Worm (Caenorhabditis elegans): ENCODE results near the gene fkh-5.

fkh-5 gene

DNA sequence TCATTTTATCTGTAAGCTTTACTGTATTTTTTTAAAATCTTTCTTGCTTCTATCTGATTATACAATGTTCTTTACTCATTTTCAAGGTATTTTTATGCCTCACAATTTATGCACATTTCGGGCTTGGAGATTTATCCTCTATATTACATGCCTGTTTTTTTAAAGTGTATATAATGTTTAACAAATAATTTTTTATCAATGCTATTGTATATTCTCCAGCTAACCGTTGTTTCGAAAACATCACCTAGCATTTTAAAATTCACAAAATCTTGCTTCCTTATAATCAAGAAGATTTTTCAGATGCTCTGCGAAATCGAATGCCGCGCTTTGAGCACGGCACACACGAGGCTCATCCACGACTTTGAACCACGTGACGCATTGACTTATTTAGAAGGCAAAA, 7.6 kb downstream of the fkh-5 start, which contains the start of gene ced-4:
ced-4 (plus strand) TSS at position 301 of the 400 bp plus-strand sequence.
- TF ChIP-seq tab-1 (GFP tag; IDR thresholded peaks at IDR 0.05) = no peak
- TF ChIP-seq cog-1 (tag; optimal IDR thresholded peaks at IDR 0.05) = no peak
- no peak for TF ChIP-seq med-1 (GFP tag; optimal IDR thresholded peaks at IDR 0.05; ENCODE audit: insufficient read depth)
- no peak for TF ChIP-seq T22C8.4 (GFP tag; IDR thresholded peaks at IDR 0.05)

- TF ChIP-seq flt-1 (GFP tag; IDR thresholded peaks at IDR 0.05) (no peak), med-1 (GFP tag; optimal IDR thresholded peaks at IDR 0.05; ENCODE audit: insufficient read depth) (no peak), T22C8.4 (GFP tag; IDR thresholded peaks at IDR 0.05) (no peak), ref-1 (GFP tag; conservative IDR thresholded peaks at IDR 0.05) (no peak), tab-1 (GFP tag; IDR thresholded peaks at IDR 0.05) (no peak), cog-1 (tag; optimal IDR thresholded peaks at IDR 0.05) (no peak), ztf-23 (GFP tag; IDR thresholded peaks at IDR 0.05) (no peak), ztf-29 (GFP tag; IDR thresholded peaks at IDR 0.05) (no peak), klf-2 (GFP tag; conservative IDR thresholded peaks at IDR 0.05) (no peak)
Measured at ce11 chrIII:4854918-4855317, 10.5 kb downstream of the fkh-5 start, which contains the start of gene C35D10.8. C35D10.8 (plus strand) TSS chrIII:4855218.

DNA sequence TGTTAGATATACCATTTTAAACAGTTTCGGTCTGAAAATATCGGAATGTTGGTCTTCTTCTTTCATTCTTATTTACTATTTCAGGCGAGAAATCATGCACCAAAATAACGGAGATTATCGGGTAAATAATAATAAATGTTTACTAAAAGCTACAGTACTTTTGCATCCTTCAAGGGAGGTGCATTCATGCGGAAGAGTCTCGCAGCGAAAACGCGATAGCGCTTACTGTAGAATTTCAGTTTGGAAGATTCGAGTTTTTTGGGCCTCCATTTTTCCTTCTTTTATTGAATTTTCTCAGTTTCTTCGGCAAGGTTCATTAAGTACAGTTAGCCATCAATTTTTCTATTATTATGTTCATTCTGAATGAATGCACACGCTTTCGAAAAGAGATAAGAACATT, 11.6 kb downstream of the fkh-5 start, which contains the start of gene C35D10.7:
C35D10.7 (plus strand) TSS at position 85 of the 400 bp plus-strand sequence.
- no peak for TF ChIP-seq med-1 (GFP tag; optimal IDR thresholded peaks at IDR 0.05; ENCODE audit: insufficient read depth)
- TF ChIP-seq ref-1 (GFP tag; conservative IDR thresholded peaks at IDR 0.05) = no peak
- no peak for TF ChIP-seq tab-1 (GFP tag; IDR thresholded peaks at IDR 0.05)

DNA sequence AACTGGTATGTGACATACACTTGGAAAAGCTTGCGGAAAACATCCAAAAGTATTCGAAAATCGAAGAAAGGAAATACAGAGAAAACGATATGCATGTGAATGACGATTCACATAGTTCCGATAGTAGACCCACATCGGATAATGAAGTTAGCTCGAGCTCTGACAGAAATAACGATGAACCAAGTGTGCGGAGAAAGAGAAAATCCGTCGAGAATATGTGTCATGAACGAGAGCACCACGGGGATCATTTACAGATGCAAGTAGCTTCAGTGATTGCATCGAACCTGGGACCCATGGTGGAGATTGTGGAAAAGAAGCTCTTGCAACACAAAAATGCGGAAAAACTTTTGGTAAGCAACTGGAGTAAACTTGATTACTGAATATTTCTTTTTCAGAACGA, 12.5 kb downstream of the fkh-5 start:
- TF ChIP-seq ref-1 (GFP tag; conservative IDR thresholded peaks at IDR 0.05) = no peak

DNA sequence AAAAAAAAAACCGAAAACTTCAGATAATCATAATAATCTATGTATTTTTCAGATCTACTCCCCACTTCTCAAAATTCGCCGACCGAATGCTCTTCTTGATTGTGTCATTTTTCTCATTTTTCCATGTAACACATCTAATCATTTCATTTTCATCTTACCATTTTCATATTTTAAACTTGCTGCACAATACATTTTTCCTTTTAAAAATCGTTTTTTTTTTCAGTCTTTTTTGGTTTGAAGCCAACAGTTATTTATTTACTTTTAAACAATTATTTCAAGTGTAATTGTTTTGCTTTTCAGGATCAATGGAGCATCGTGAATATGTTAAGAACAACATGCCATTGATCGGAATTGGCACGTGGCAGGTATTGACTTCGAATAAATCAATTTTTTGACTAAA, 14.6 kb downstream of the fkh-5 start, which contains the start of gene C35D10.6:
C35D10.6 (plus strand) TSS at position 301 of the 400 bp plus-strand sequence.
- TF ChIP-seq klf-2 (GFP tag; conservative IDR thresholded peaks at IDR 0.05) = no peak
- TF ChIP-seq cog-1 (tag; optimal IDR thresholded peaks at IDR 0.05) = no peak

DNA sequence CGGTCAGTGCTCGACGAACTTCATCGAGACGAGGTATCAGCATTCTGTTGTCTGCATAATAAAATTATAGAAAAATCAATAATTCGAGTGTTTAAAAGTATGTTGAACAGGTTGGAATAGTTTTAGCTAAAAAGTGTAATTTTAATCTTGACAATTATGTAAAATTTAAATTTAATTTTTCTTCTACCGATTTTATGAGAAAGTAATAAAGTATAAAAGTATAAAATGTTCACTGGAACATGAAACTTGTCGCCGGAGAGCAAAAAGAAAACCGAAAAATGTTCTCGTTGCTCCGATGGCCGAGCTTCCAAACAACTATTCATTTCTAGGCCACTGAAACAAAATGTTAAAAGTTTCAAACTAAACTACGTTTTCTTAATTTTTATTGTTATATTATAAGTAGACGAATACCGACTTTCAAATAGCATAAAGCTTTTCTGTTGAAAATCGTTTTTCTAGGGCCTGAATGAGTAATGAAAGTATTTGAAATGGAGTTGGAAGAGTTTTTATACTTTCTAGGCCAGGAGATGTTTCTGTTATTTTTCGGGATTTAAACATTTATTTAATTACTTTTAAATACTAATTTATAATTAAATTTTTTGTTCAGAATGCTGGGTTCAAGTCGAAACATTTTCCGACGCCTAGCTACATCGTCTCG, 17.4 kb downstream of the fkh-5 start, which contains the start of the genes C35D10.10 and C35D10.5:
C35D10.10 (minus strand) TSS at position 51 of the 658 bp plus-strand sequence.
C35D10.5 (plus strand) TSS at position 608 of the 658 bp plus-strand sequence.
- no peak for TF ChIP-seq klf-2 (GFP tag; conservative IDR thresholded peaks at IDR 0.05)
- TF ChIP-seq ztf-29 (GFP tag; IDR thresholded peaks at IDR 0.05) = no peak
- no peak for TF ChIP-seq med-1 (GFP tag; optimal IDR thresholded peaks at IDR 0.05; ENCODE audit: insufficient read depth)
- no peak for TF ChIP-seq ztf-23 (GFP tag; IDR thresholded peaks at IDR 0.05)
- no peak for TF ChIP-seq ref-1 (GFP tag; conservative IDR thresholded peaks at IDR 0.05)
- no peak for TF ChIP-seq tab-1 (GFP tag; IDR thresholded peaks at IDR 0.05)
- no peak for TF ChIP-seq cog-1 (tag; optimal IDR thresholded peaks at IDR 0.05)
- TF ChIP-seq T22C8.4 (GFP tag; IDR thresholded peaks at IDR 0.05) = no peak
- no peak for TF ChIP-seq flt-1 (GFP tag; IDR thresholded peaks at IDR 0.05)

ce11 chrIII:4863127-4863526, 18.7 kb downstream of the fkh-5 start, which contains the start of gene coq-8:
coq-8 (plus strand) TSS chrIII:4863427.
- TF ChIP-seq ztf-29 (GFP tag; IDR thresholded peaks at IDR 0.05) (no peak), flt-1 (GFP tag; IDR thresholded peaks at IDR 0.05) (no peak)

DNA sequence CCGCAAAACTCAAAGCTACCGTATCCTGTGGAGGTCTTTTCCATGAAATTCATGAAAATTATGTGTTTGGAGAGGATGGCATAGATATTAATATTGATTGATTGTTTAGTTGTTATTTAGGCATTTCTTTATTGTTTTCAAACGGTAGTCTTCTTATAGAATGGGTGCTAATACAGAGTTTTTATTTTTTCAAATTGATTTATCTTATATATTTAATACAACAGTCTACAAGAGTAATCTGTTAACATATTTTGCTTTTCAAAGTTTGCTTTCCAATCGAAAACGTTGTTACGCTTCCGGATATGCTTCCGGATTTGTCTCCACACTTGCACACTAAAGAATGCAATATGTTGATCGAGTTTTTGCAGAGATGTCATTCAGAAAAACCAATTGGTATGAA, 22.3 kb downstream of the fkh-5 start, which contains the start of gene C35D10.17:
C35D10.17 (plus strand) TSS at position 301 of the 400 bp plus-strand sequence.
- TF ChIP-seq ztf-29 (GFP tag; IDR thresholded peaks at IDR 0.05) (no peak), klf-2 (GFP tag; conservative IDR thresholded peaks at IDR 0.05) (no peak), cog-1 (tag; optimal IDR thresholded peaks at IDR 0.05) (no peak), med-1 (GFP tag; optimal IDR thresholded peaks at IDR 0.05; ENCODE audit: insufficient read depth) (no peak), flt-1 (GFP tag; IDR thresholded peaks at IDR 0.05) (no peak), ref-1 (GFP tag; conservative IDR thresholded peaks at IDR 0.05) (no peak), ztf-23 (GFP tag; IDR thresholded peaks at IDR 0.05) (no peak), tab-1 (GFP tag; IDR thresholded peaks at IDR 0.05) (no peak), T22C8.4 (GFP tag; IDR thresholded peaks at IDR 0.05) (no peak)

- TF ChIP-seq klf-2 (GFP tag; conservative IDR thresholded peaks at IDR 0.05) (no peak), ztf-29 (GFP tag; IDR thresholded peaks at IDR 0.05) (no peak), ref-1 (GFP tag; conservative IDR thresholded peaks at IDR 0.05) (no peak), tab-1 (GFP tag; IDR thresholded peaks at IDR 0.05) (no peak), flt-1 (GFP tag; IDR thresholded peaks at IDR 0.05) (no peak), med-1 (GFP tag; optimal IDR thresholded peaks at IDR 0.05; ENCODE audit: insufficient read depth) (no peak)
Measured at ce11 chrIII:4868643-4869042, 24.2 kb downstream of the fkh-5 start, which contains the start of the genes msd-4 and C35D10.3. msd-4 (minus strand) TSS chrIII:4868743. C35D10.3 (plus strand) TSS chrIII:4868921.

- TF ChIP-seq tab-1 (GFP tag; IDR thresholded peaks at IDR 0.05) = no peak
- no peak for TF ChIP-seq med-1 (GFP tag; optimal IDR thresholded peaks at IDR 0.05; ENCODE audit: insufficient read depth)
- TF ChIP-seq flt-1 (GFP tag; IDR thresholded peaks at IDR 0.05) = no peak
Measured at ce11 chrIII:4870478-4870877, 26.0 kb downstream of the fkh-5 start, which contains the start of gene gipc-1. gipc-1 (plus strand) TSS chrIII:4870778.

DNA sequence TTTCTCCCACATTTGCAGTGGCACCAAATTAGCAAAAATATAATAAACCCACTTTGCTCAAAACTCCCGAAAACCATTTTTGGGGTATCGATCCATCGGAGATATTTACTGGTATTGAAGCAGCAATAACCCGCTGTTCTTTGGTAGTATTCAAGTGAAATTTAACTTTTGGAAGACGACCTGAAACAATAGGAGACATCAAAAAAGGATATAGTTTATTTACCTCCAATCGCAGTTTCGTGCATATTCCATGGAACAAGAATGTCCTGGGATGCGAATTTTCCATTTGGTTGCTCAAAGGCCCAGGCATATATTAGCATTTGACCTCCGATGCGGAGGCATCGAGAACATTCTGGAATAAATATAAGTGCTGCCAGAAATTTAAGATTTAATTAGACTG, 28.9 kb downstream of the fkh-5 start:
- TF ChIP-seq flt-1 (GFP tag; IDR thresholded peaks at IDR 0.05) (no peak), T22C8.4 (GFP tag; IDR thresholded peaks at IDR 0.05) (no peak), tab-1 (GFP tag; IDR thresholded peaks at IDR 0.05) (no peak), ztf-29 (GFP tag; IDR thresholded peaks at IDR 0.05) (no peak), ref-1 (GFP tag; conservative IDR thresholded peaks at IDR 0.05) (no peak), cog-1 (tag; optimal IDR thresholded peaks at IDR 0.05) (no peak), med-1 (GFP tag; optimal IDR thresholded peaks at IDR 0.05; ENCODE audit: insufficient read depth) (no peak), klf-2 (GFP tag; conservative IDR thresholded peaks at IDR 0.05) (no peak), ztf-23 (GFP tag; IDR thresholded peaks at IDR 0.05) (no peak)
